Fruit fly (Drosophila melanogaster) whole organism, embryonic: ENCODE measurements around the gene CG5828.
A peak's percentile ranks its signal among the peaks of the same experiment; 100 is the strongest.

ENCODE experiments used
- Aef1 ChIP-seq: fragments of 200-800 bp; sonication (Bioruptor generic); IDR thresholded peaks from 3 replicates; pipeline ENCODE4 v1.3.6; 2022; ENCODE audit warnings: missing biosample characterization, missing genetic modification characterization
- B-H2 ChIP-seq: fragments of 200-800 bp; sonication (Bioruptor generic); optimal IDR thresholded peaks from 2 replicates; lab custom pipeline; 2018; ENCODE audit warnings: missing biosample characterization, mild to moderate bottlenecking, missing genetic modification characterization
- CG10147 ChIP-seq: fragments of 200-800 bp; sonication (Bioruptor generic); optimal IDR thresholded peaks from 2 replicates; lab custom pipeline; 2019; ENCODE audit warnings: missing biosample characterization, mild to moderate bottlenecking, missing genetic modification characterization, moderate library complexity
- CG10654 ChIP-seq: fragments of 200-800 bp; sonication (Bioruptor generic); optimal IDR thresholded peaks from 2 replicates; lab custom pipeline; 2016; ENCODE audit warnings: missing biosample characterization, missing genetic modification characterization
- CG11085 ChIP-seq: fragments of 200-800 bp; sonication (Bioruptor generic); IDR thresholded peaks from 2 replicates; pipeline ENCODE4 v1.3.6; 2022; ENCODE audit warnings: missing biosample characterization, missing genetic modification characterization
- CG12104 ChIP-seq: fragments of 200-800 bp; sonication (Bioruptor generic); optimal IDR thresholded peaks from 3 replicates; lab custom pipeline; 2016; ENCODE audit warnings: missing biosample characterization, missing genetic modification characterization
- CG12219 ChIP-seq: fragments of 200-800 bp; sonication (Bioruptor generic); optimal IDR thresholded peaks from 3 replicates; lab custom pipeline; 2018; ENCODE audit warnings: missing biosample characterization, mild to moderate bottlenecking, missing genetic modification characterization
- CG12391 ChIP-seq: fragments of 200-800 bp; sonication (Bioruptor generic); optimal IDR thresholded peaks from 3 replicates; lab custom pipeline; 2018; ENCODE audit warnings: missing biosample characterization, mild to moderate bottlenecking, missing genetic modification characterization, moderate library complexity
- CG13287 ChIP-seq: fragments of 200-800 bp; sonication (Bioruptor generic); IDR thresholded peaks from 2 replicates; pipeline ENCODE4 v1.3.6; 2022; ENCODE audit warnings: missing biosample characterization, missing genetic modification characterization; ENCODE audit not compliant: partially characterized antibody
- CG15479 ChIP-seq: fragments of 200-800 bp; sonication (Bioruptor generic); optimal IDR thresholded peaks from 3 replicates; lab custom pipeline; 2019; ENCODE audit warnings: missing biosample characterization, mild to moderate bottlenecking, missing genetic modification characterization, moderate library complexity
- CG15696 ChIP-seq: fragments of 200-800 bp; sonication (Bioruptor generic); optimal IDR thresholded peaks from 2 replicates; lab custom pipeline; 2019; ENCODE audit warnings: missing biosample characterization, mild to moderate bottlenecking, missing genetic modification characterization, moderate library complexity
- CG32532 ChIP-seq: fragments of 200-800 bp; sonication (Bioruptor generic); IDR thresholded peaks from 2 replicates; pipeline ENCODE4 v1.3.6; 2022; ENCODE audit warnings: missing biosample characterization, missing genetic modification characterization
- CG33557 ChIP-seq: fragments of 200-800 bp; sonication (Bioruptor generic); optimal IDR thresholded peaks from 2 replicates; lab custom pipeline; 2019; ENCODE audit warnings: missing biosample characterization, mild to moderate bottlenecking, missing genetic modification characterization, moderate library complexity
- CG4328 ChIP-seq: fragments of 200-800 bp; sonication (Bioruptor generic); optimal IDR thresholded peaks from 3 replicates; lab custom pipeline; 2017; ENCODE audit warnings: missing biosample characterization, missing genetic modification reagents, missing genetic modification characterization
- CG6654 ChIP-seq: fragments of 200-800 bp; sonication (Bioruptor generic); optimal IDR thresholded peaks from 2 replicates; lab custom pipeline; 2017; ENCODE audit warnings: missing biosample characterization, mild to moderate bottlenecking, missing genetic modification characterization
- CG7839 ChIP-seq: fragments of 200-800 bp; sonication (Bioruptor generic); optimal IDR thresholded peaks from 3 replicates; lab custom pipeline; 2018; ENCODE audit warnings: missing biosample characterization, mild to moderate bottlenecking, missing genetic modification characterization, moderate library complexity
- CG8290 ChIP-seq, 3 experiments: fragments of 200-800 bp; sonication (Bioruptor generic); optimal IDR thresholded peaks; 2 replicates each; lab custom pipeline; 2016 to 2019; ENCODE audit warnings: missing biosample characterization in 3 of 3, missing genetic modification characterization in 3 of 3, mild to moderate bottlenecking in 2 of 3, moderate library complexity in 1 of 3
- Chrac-16 ChIP-seq: fragments of 200-800 bp; sonication (Bioruptor generic); optimal IDR thresholded peaks from 3 replicates; lab custom pipeline; 2016; ENCODE audit warnings: missing biosample characterization, missing genetic modification characterization
- CkIIα-i1 ChIP-seq: fragments of 200-800 bp; sonication (Bioruptor generic); IDR thresholded peaks from 2 replicates; pipeline ENCODE4 v1.3.6; 2022; ENCODE audit warnings: missing biosample characterization, missing genetic modification characterization
- Hmx ChIP-seq: fragments of 200-800 bp; sonication (Bioruptor generic); optimal IDR thresholded peaks from 2 replicates; lab custom pipeline; 2016; ENCODE audit warnings: missing biosample characterization, missing genetic modification characterization
- Hr3 ChIP-seq: fragments of 200-800 bp; sonication (Bioruptor generic); optimal IDR thresholded peaks from 3 replicates; lab custom pipeline; 2016; ENCODE audit warnings: missing biosample characterization, missing genetic modification characterization
- Hr51 ChIP-seq, 2 experiments: fragments of 200-800 bp; sonication (Bioruptor generic); optimal IDR thresholded peaks; 2 replicates in 1 of 2; 3 replicates in 1 of 2; lab custom pipeline; 2016 to 2018; ENCODE audit warnings: missing biosample characterization in 2 of 2, missing genetic modification characterization in 2 of 2, mild to moderate bottlenecking in 1 of 2, moderate library complexity in 1 of 2
- MBD-R2 ChIP-seq: fragments of 200-800 bp; sonication (Bioruptor generic); IDR thresholded peaks from 2 replicates; pipeline ENCODE4 v1.3.6; 2022; ENCODE audit warnings: missing biosample characterization, missing genetic modification characterization
- Mes4 ChIP-seq: fragments of 200-800 bp; sonication (Bioruptor generic); optimal IDR thresholded peaks from 2 replicates; lab custom pipeline; 2016; ENCODE audit warnings: missing biosample characterization, missing genetic modification characterization
- Rx ChIP-seq: fragments of 200-800 bp; sonication (Bioruptor generic); IDR thresholded peaks from 2 replicates; pipeline ENCODE4 v1.3.6; 2022; ENCODE audit warnings: missing biosample characterization, missing genetic modification characterization
- Sry-β ChIP-seq: fragments of 200-800 bp; sonication (Bioruptor generic); optimal IDR thresholded peaks from 2 replicates; lab custom pipeline; 2018; ENCODE audit warnings: missing biosample characterization, mild to moderate bottlenecking, missing genetic modification characterization, moderate library complexity
- ara ChIP-seq: fragments of 200-800 bp; sonication (Bioruptor generic); IDR thresholded peaks from 2 replicates; pipeline ENCODE4 v1.3.6; 2022; ENCODE audit warnings: missing biosample characterization, missing genetic modification characterization
- dm ChIP-seq: fragments of 200-800 bp; sonication (Bioruptor generic); optimal IDR thresholded peaks from 3 replicates; lab custom pipeline; 2016; ENCODE audit warnings: missing biosample characterization, missing genetic modification characterization
- emc ChIP-seq: fragments of 200-800 bp; sonication (Bioruptor generic); optimal IDR thresholded peaks from 2 replicates; lab custom pipeline; 2016; ENCODE audit warnings: missing biosample characterization, missing genetic modification characterization
- ewg ChIP-seq: fragments of 200-800 bp; sonication (Bioruptor generic); optimal IDR thresholded peaks from 3 replicates; lab custom pipeline; 2017; ENCODE audit warnings: mild to moderate bottlenecking, missing biosample characterization, missing genetic modification reagents, missing genetic modification characterization
- gfzf ChIP-seq: fragments of 200-800 bp; sonication (Bioruptor generic); optimal IDR thresholded peaks from 2 replicates; lab custom pipeline; 2016; ENCODE audit warnings: missing biosample characterization, mild to moderate bottlenecking, missing genetic modification characterization, moderate library complexity
- grn ChIP-seq: fragments of 200-800 bp; sonication (Bioruptor generic); optimal IDR thresholded peaks from 3 replicates; lab custom pipeline; 2017; ENCODE audit warnings: missing biosample characterization, missing genetic modification characterization
- gro ChIP-seq: fragments of 200-800 bp; sonication (Bioruptor generic); optimal IDR thresholded peaks from 2 replicates; lab custom pipeline; 2016; ENCODE audit warnings: missing biosample characterization, missing genetic modification characterization
- gsb-n ChIP-seq: fragments of 200-800 bp; sonication (Bioruptor generic); optimal IDR thresholded peaks from 3 replicates; lab custom pipeline; 2018; ENCODE audit warnings: missing biosample characterization, mild to moderate bottlenecking, missing genetic modification characterization
- hkb ChIP-seq, 2 experiments: fragments of 200-800 bp in 1 of 2; fragments of >200 bp in 1 of 2; sonication (Bioruptor generic) in 1 of 2; IDR thresholded peaks in 1 of 2; optimal IDR thresholded peaks in 1 of 2; 2 replicates each; pipeline versions ENCODE4 v1.3.6 to Lab custom; 2017 to 2022; ENCODE audit warnings: missing biosample characterization in 1 of 2, missing genetic modification characterization in 1 of 2
- kay ChIP-seq: fragments of 200-800 bp; sonication (Bioruptor generic); optimal IDR thresholded peaks from 2 replicates; lab custom pipeline; 2016; ENCODE audit warnings: missing biosample characterization, missing genetic modification characterization
- luna ChIP-seq: fragments of 200-800 bp; sonication (Bioruptor generic); optimal IDR thresholded peaks from 2 replicates; lab custom pipeline; 2016; ENCODE audit warnings: missing biosample characterization, missing genetic modification characterization
- maf-S ChIP-seq: fragments of 200-800 bp; sonication (Bioruptor generic); optimal IDR thresholded peaks from 2 replicates; lab custom pipeline; 2016; ENCODE audit warnings: missing biosample characterization, missing genetic modification characterization
- peb ChIP-seq: fragments of 200-800 bp; sonication (Bioruptor generic); IDR thresholded peaks from 2 replicates; pipeline ENCODE4 v1.3.6; 2022; ENCODE audit warnings: missing biosample characterization, missing genetic modification characterization
- phol ChIP-seq: fragments of 200-800 bp; sonication (Bioruptor generic); optimal IDR thresholded peaks from 3 replicates; lab custom pipeline; 2018; ENCODE audit warnings: missing biosample characterization, mild to moderate bottlenecking, missing genetic modification characterization, moderate library complexity
- sc ChIP-seq, 3 experiments: fragments of >200 bp in 2 of 3; fragments of 200-800 bp in 1 of 3; sonication (Bioruptor generic) in 1 of 3; optimal IDR thresholded peaks; 2 replicates in 2 of 3; 3 replicates in 1 of 3; lab custom pipeline; 2017; ENCODE audit warnings: mild to moderate bottlenecking in 1 of 3, missing biosample characterization in 1 of 3, missing genetic modification characterization in 1 of 3, missing genetic modification reagents in 1 of 3
- sens ChIP-seq: fragments of 200-800 bp; sonication (Bioruptor generic); peaks from one replicate; lab custom pipeline; 2016; ENCODE audit warnings: missing biosample characterization, missing genetic modification characterization
- sisA ChIP-seq: fragments of 200-800 bp; sonication (Bioruptor generic); IDR thresholded peaks from 2 replicates; pipeline ENCODE4 v1.3.6; 2022; ENCODE audit warnings: missing biosample characterization, missing genetic modification characterization
- slp2 ChIP-seq: fragments of 200-800 bp; sonication (Bioruptor generic); optimal IDR thresholded peaks from 2 replicates; lab custom pipeline; 2016; ENCODE audit warnings: missing biosample characterization, missing genetic modification characterization
- tll ChIP-seq, 2 experiments: fragments of 200-800 bp in 1 of 2; fragments of >200 bp in 1 of 2; sonication (Bioruptor generic) in 1 of 2; optimal IDR thresholded peaks; 2 replicates each; lab custom pipeline; 2017 to 2019; ENCODE audit warnings: missing biosample characterization in 2 of 2, missing genetic modification characterization in 2 of 2, mild to moderate bottlenecking in 1 of 2, moderate library complexity in 1 of 2
- twi ChIP-seq: fragments of 200-800 bp; optimal IDR thresholded peaks from 2 replicates; lab custom pipeline; 2019; ENCODE audit warnings: missing biosample characterization, mild to moderate bottlenecking, missing genetic modification characterization, moderate library complexity
- unpg ChIP-seq: fragments of 200-800 bp; sonication (Bioruptor generic); optimal IDR thresholded peaks from 3 replicates; lab custom pipeline; 2018; ENCODE audit warnings: missing biosample characterization, mild to moderate bottlenecking, missing genetic modification characterization, moderate library complexity
- zfh2 ChIP-seq: fragments of 200-800 bp; sonication (Bioruptor generic); optimal IDR thresholded peaks from 2 replicates; lab custom pipeline; 2016; ENCODE audit warnings: missing biosample characterization, missing genetic modification characterization

The CG5828 gene

dm6 chr2L:5092992-5093695 is 632 bp upstream of the CG5828 start, which contains the start of gene Pgant5 (continued):
- TF ChIP-seq dm (GFP tag; lab: Kevin White, UChicago) (peak; percentile 20), B-H2 (GFP tag; lab: Kevin White, UChicago) (no peak), Mes4 (GFP tag; lab: Kevin White, UChicago) (no peak), CG33557 (GFP tag; lab: Kevin White, UChicago) (no peak), peb (GFP tag; lab: Robert Waterston, UW) (no peak), phol (no peak), sisA (no peak), CG6654 (GFP tag; lab: Kevin White, UChicago) (no peak), grn (GFP tag; lab: Kevin White, UChicago) (no peak), CG15479 (peak; percentile 79), Hr51 (GFP tag; optimal IDR thresholded peaks at IDR 0.05; lab: Kevin White, UChicago) (no peak), slp2 (GFP tag; lab: Kevin White, UChicago) (no peak), CG12391 (tag; lab: Kevin White, UChicago) (peak; percentile 47), CG11085 (GFP tag; lab: Robert Waterston, UW) (no peak), tll (GFP tag; optimal IDR thresholded peaks at IDR 0.05; lab: Kevin White, UChicago) (no peak), maf-S (GFP tag; lab: Kevin White, UChicago) (no peak), CG12104 (GFP tag; lab: Kevin White, UChicago) (no peak), ewg (GFP tag; lab: Kevin White, UChicago) (peak; percentile 35), Rx (no peak), CG15696 (tag; lab: Kevin White, UChicago) (no peak), luna (GFP tag; lab: Kevin White, UChicago) (no peak), emc (GFP tag; lab: Kevin White, UChicago) (no peak), CG7839 (tag; lab: Kevin White, UChicago) (no peak), CG10654 (GFP tag; lab: Kevin White, UChicago) (no peak), CG12219 (GFP tag; lab: Kevin White, UChicago) (no peak), CG13287 (GFP tag; lab: Robert Waterston, UW) (0 out of 2 replicates have a peak, but pooled peaks have one; percentile 59), unpg (peak; percentile 3), Sry-β (GFP tag; lab: Kevin White, UChicago) (no peak), CG4328 (GFP tag; lab: Kevin White, UChicago) (no peak), CG10147 (no peak), sens (peak; percentile 80), Hr3 (GFP tag; lab: Kevin White, UChicago) (no peak), CkIIα-i1 (GFP tag; lab: Robert Waterston, UW) (no peak), hkb (optimal IDR thresholded peaks at IDR 0.05; lab: Kevin White, UChicago) (peak; percentile 98), hkb (GFP tag; IDR thresholded peaks at IDR 0.05; lab: Robert Waterston, UW) (no peak), gro (GFP tag; lab: Kevin White, UChicago) (peak; percentile 37), MBD-R2 (peak; percentile 24; the same call in 1 of the 2 replicates), CG32532 (GFP tag; lab: Robert Waterston, UW) (no peak), zfh2 (peak; percentile 6), sc (optimal IDR thresholded peaks at IDR 0.05; lab: Kevin White, UChicago) (no peak), sc (GFP tag; optimal IDR thresholded peaks at IDR 0.05; lab: Kevin White, UChicago) (no peak), Aef1 (GFP tag; lab: Robert Waterston, UW) (no peak), ara (GFP tag; lab: Robert Waterston, UW) (peak; percentile 6; the same call in 1 of the 2 replicates), twi (peak; percentile 66), CG8290 (GFP tag; optimal IDR thresholded peaks at IDR 0.05; lab: Kevin White, UChicago) (no peak), CG8290 (tag; optimal IDR thresholded peaks at IDR 0.05; lab: Kevin White, UChicago) (peak in 1 of 2 experiments; percentile 35), Hmx (GFP tag; lab: Kevin White, UChicago) (no peak), Chrac-16 (GFP tag; lab: Kevin White, UChicago) (no peak), kay (GFP tag; lab: Kevin White, UChicago) (no peak), gfzf (peak; percentile 69), gsb-n (tag; lab: Kevin White, UChicago) (no peak)
